Fruit fly (Drosophila melanogaster) whole organism, embryonic: ENCODE data around the gene CG13476.

ENCODE experiments used
- Awh ChIP-seq: fragments of 200-800 bp; sonication (Bioruptor generic); IDR thresholded peaks from 2 replicates; pipeline ENCODE4, ENCODE4 v1.3.6; 2022; ENCODE audit warnings: missing biosample characterization, missing genetic modification characterization
- B-H2 ChIP-seq: fragments of 200-800 bp; sonication (Bioruptor generic); optimal IDR thresholded peaks from 2 replicates; lab custom pipeline; 2018; ENCODE audit warnings: missing biosample characterization, mild to moderate bottlenecking, missing genetic modification characterization
- BtbVII ChIP-seq: fragments of 200-800 bp; sonication (Bioruptor generic); optimal IDR thresholded peaks from 3 replicates; lab custom pipeline; 2017; ENCODE audit warnings: missing biosample characterization, mild to moderate bottlenecking, missing genetic modification characterization
- CG10565 ChIP-seq: fragments of 200-800 bp; sonication (Bioruptor generic); optimal IDR thresholded peaks from 3 replicates; lab custom pipeline; 2016; ENCODE audit warnings: missing biosample characterization, mild to moderate bottlenecking, missing genetic modification characterization
- CG10959 ChIP-seq: fragments of 200-800 bp; sonication (Bioruptor generic); IDR thresholded peaks from 2 replicates; pipeline ENCODE4 v1.3.6; 2022; ENCODE audit warnings: missing biosample characterization, missing genetic modification characterization
- CG13296 ChIP-seq: fragments of 200-800 bp; sonication (Bioruptor generic); optimal IDR thresholded peaks from 3 replicates; lab custom pipeline; 2018; ENCODE audit warnings: missing biosample characterization, mild to moderate bottlenecking, missing genetic modification characterization
- CG14710 ChIP-seq: fragments of 200-800 bp; sonication (Bioruptor generic); optimal IDR thresholded peaks from 3 replicates; lab custom pipeline; 2019; ENCODE audit warnings: missing biosample characterization, mild to moderate bottlenecking, missing genetic modification characterization, moderate library complexity
- CG17612 ChIP-seq: fragments of 200-800 bp; sonication (Bioruptor generic); IDR thresholded peaks from 2 replicates; pipeline ENCODE4 v1.3.6; 2022; ENCODE audit warnings: missing biosample characterization, missing genetic modification characterization
- CG18476 ChIP-seq: fragments of 200-800 bp; sonication (Bioruptor generic); optimal IDR thresholded peaks from 2 replicates; lab custom pipeline; 2016; ENCODE audit warnings: missing biosample characterization, mild to moderate bottlenecking, missing genetic modification characterization
- CG30020 ChIP-seq: fragments of 200-800 bp; optimal IDR thresholded peaks from 2 replicates; lab custom pipeline; 2019; ENCODE audit warnings: missing biosample characterization, mild to moderate bottlenecking, missing genetic modification characterization, moderate library complexity
- CG33557 ChIP-seq: fragments of 200-800 bp; sonication (Bioruptor generic); optimal IDR thresholded peaks from 2 replicates; lab custom pipeline; 2019; ENCODE audit warnings: missing biosample characterization, mild to moderate bottlenecking, missing genetic modification characterization, moderate library complexity
- CG3407 ChIP-seq: fragments of 200-800 bp; sonication (Bioruptor generic); optimal IDR thresholded peaks from 2 replicates; lab custom pipeline; 2018; ENCODE audit warnings: missing biosample characterization, mild to moderate bottlenecking, missing genetic modification characterization
- CG42726 ChIP-seq: fragments of 200-800 bp; sonication (Bioruptor generic); IDR thresholded peaks from 2 replicates; pipeline ENCODE4 v1.3.6; 2022; ENCODE audit warnings: missing biosample characterization, missing genetic modification characterization; ENCODE audit not compliant: partially characterized antibody
- CG4404 ChIP-seq: fragments of 200-800 bp; sonication (Bioruptor generic); IDR thresholded peaks from 2 replicates; pipeline ENCODE4 v1.3.6; 2022; ENCODE audit warnings: missing biosample characterization, missing genetic modification characterization
- CG4854 ChIP-seq: fragments of 200-800 bp; sonication (Bioruptor generic); optimal IDR thresholded peaks from 2 replicates; lab custom pipeline; 2016; ENCODE audit warnings: missing biosample characterization, missing genetic modification characterization, inconsistent platforms
- CG5180 ChIP-seq: fragments of 200-800 bp; sonication (Bioruptor generic); optimal IDR thresholded peaks from 3 replicates; lab custom pipeline; 2017; ENCODE audit warnings: missing biosample characterization, missing genetic modification characterization, mild to moderate bottlenecking, moderate library complexity, missing genetic modification reagents
- CG6765 ChIP-seq: fragments of 200-800 bp; sonication (Bioruptor generic); optimal IDR thresholded peaks from 3 replicates; lab custom pipeline; 2017; ENCODE audit warnings: missing biosample characterization, mild to moderate bottlenecking, missing genetic modification characterization
- CG6791 ChIP-seq: fragments of 200-800 bp; sonication (Bioruptor generic); IDR thresholded peaks from 3 replicates; pipeline ENCODE4 v1.3.6; 2022; ENCODE audit warnings: missing biosample characterization, missing genetic modification characterization; ENCODE audit not compliant: partially characterized antibody
- CG8478 ChIP-seq: fragments of >200 bp; optimal IDR thresholded peaks from 2 replicates; lab custom pipeline; 2018
- CG9817 ChIP-seq: fragments of 200-800 bp; sonication (Bioruptor generic); optimal IDR thresholded peaks from 2 replicates; lab custom pipeline; 2018; ENCODE audit warnings: missing biosample characterization, mild to moderate bottlenecking, missing genetic modification characterization, moderate library complexity
- CTCF ChIP-seq: fragments of 200-800 bp; sonication (Bioruptor generic); optimal IDR thresholded peaks from 2 replicates; lab custom pipeline; 2017; ENCODE audit warnings: missing biosample characterization, mild to moderate bottlenecking, missing genetic modification characterization, moderate library complexity
- D ChIP-seq, 2 experiments: fragments of 200-800 bp in 1 of 2; fragments of >200 bp in 1 of 2; sonication (Bioruptor generic) in 1 of 2; optimal IDR thresholded peaks; 2 replicates in 1 of 2; 3 replicates in 1 of 2; lab custom pipeline; 2017; ENCODE audit warnings: mild to moderate bottlenecking in 1 of 2, missing biosample characterization in 1 of 2, missing genetic modification characterization in 1 of 2, missing genetic modification reagents in 1 of 2
- Fer1 ChIP-seq: fragments of 200-800 bp; sonication (Bioruptor generic); optimal IDR thresholded peaks from 2 replicates; lab custom pipeline; 2017; ENCODE audit warnings: missing biosample characterization, mild to moderate bottlenecking, missing genetic modification characterization
- HLH3B ChIP-seq: fragments of 200-800 bp; sonication (Bioruptor generic); IDR thresholded peaks from 2 replicates; pipeline ENCODE4 v1.3.6; 2022; ENCODE audit warnings: missing biosample characterization, missing genetic modification characterization
- Hand ChIP-seq: fragments of 200-800 bp; sonication (Bioruptor generic); optimal IDR thresholded peaks from 2 replicates; lab custom pipeline; 2017; ENCODE audit warnings: mild to moderate bottlenecking, missing biosample characterization, missing genetic modification reagents, missing genetic modification characterization
- Hmr ChIP-seq: fragments of 200-800 bp; sonication (Bioruptor generic); optimal IDR thresholded peaks from 3 replicates; lab custom pipeline; 2017; ENCODE audit warnings: mild to moderate bottlenecking, missing biosample characterization, missing genetic modification reagents, missing genetic modification characterization
- Lhr ChIP-seq: fragments of 200-800 bp; sonication (Bioruptor generic); optimal IDR thresholded peaks from 3 replicates; lab custom pipeline; 2017; ENCODE audit warnings: mild to moderate bottlenecking, missing biosample characterization, missing genetic modification reagents, missing genetic modification characterization
- Med ChIP-seq: fragments of 200-800 bp; sonication (Bioruptor generic); peaks from one replicate; lab custom pipeline; 2016; ENCODE audit warnings: missing biosample characterization, missing genetic modification characterization, mild to moderate bottlenecking, inconsistent platforms, moderate library complexity
- Oaz ChIP-seq: fragments of 200-800 bp; sonication (Bioruptor generic); IDR thresholded peaks from 2 replicates; pipeline ENCODE4 v1.3.6; 2022; ENCODE audit warnings: missing biosample characterization, missing genetic modification characterization
- Opbp ChIP-seq: fragments of 200-800 bp; sonication (Bioruptor generic); IDR thresholded peaks from 3 replicates; pipeline ENCODE4 v1.3.6; 2022; ENCODE audit warnings: missing biosample characterization, missing genetic modification characterization; ENCODE audit not compliant: partially characterized antibody
- Six4 ChIP-seq: fragments of 200-800 bp; sonication (Bioruptor generic); optimal IDR thresholded peaks from 2 replicates; lab custom pipeline; 2016; ENCODE audit warnings: missing biosample characterization, missing genetic modification characterization
- Spps ChIP-seq: fragments of 200-800 bp; sonication (Bioruptor generic); optimal IDR thresholded peaks from 2 replicates; lab custom pipeline; 2018; ENCODE audit warnings: missing biosample characterization, mild to moderate bottlenecking, missing genetic modification characterization
- Sry-δ ChIP-seq: fragments of 200-800 bp; sonication (Bioruptor generic); optimal IDR thresholded peaks from 2 replicates; lab custom pipeline; 2016; ENCODE audit warnings: missing biosample characterization, missing genetic modification characterization
- ase ChIP-seq: fragments of 200-800 bp; sonication (Bioruptor generic); IDR thresholded peaks from 3 replicates; pipeline ENCODE4 v1.3.6; 2022; ENCODE audit warnings: missing biosample characterization, missing genetic modification characterization
- br ChIP-seq: fragments of >200 bp; optimal IDR thresholded peaks from 2 replicates; lab custom pipeline; 2017
- bsh ChIP-seq, 2 experiments: fragments of 200-800 bp; sonication (Bioruptor generic); optimal IDR thresholded peaks; 2 replicates each; lab custom pipeline; 2017 to 2018; ENCODE audit warnings: mild to moderate bottlenecking in 2 of 2, missing biosample characterization in 2 of 2, missing genetic modification characterization in 2 of 2, moderate library complexity in 1 of 2
- dimm ChIP-seq: fragments of 200-800 bp; sonication (Bioruptor generic); IDR thresholded peaks from 2 replicates; pipeline ENCODE4 v1.3.6; 2022; ENCODE audit warnings: missing biosample characterization, missing genetic modification characterization
- dmrt11E ChIP-seq: fragments of 200-800 bp; sonication (Bioruptor generic); optimal IDR thresholded peaks from 3 replicates; lab custom pipeline; 2018; ENCODE audit warnings: missing biosample characterization, mild to moderate bottlenecking, missing genetic modification characterization, moderate library complexity
- gt ChIP-seq: fragments of 200-800 bp; sonication (Bioruptor generic); IDR thresholded peaks from 2 replicates; pipeline ENCODE4 v1.3.6; 2022; ENCODE audit warnings: missing biosample characterization, missing genetic modification characterization
- ham ChIP-seq: fragments of 200-800 bp; sonication (Bioruptor generic); IDR thresholded peaks from 2 replicates; pipeline ENCODE4 v1.3.6; 2022; ENCODE audit warnings: missing biosample characterization, missing genetic modification characterization
- ind ChIP-seq: fragments of 200-800 bp; sonication (Bioruptor generic); optimal IDR thresholded peaks from 3 replicates; lab custom pipeline; 2016; ENCODE audit warnings: missing biosample characterization, missing genetic modification characterization
- ken ChIP-seq: fragments of 200-800 bp; sonication (Bioruptor generic); IDR thresholded peaks from 3 replicates; pipeline ENCODE4 v1.3.6; 2022; ENCODE audit warnings: missing biosample characterization, missing genetic modification characterization
- klu ChIP-seq: fragments of 200-800 bp; sonication (Bioruptor generic); IDR thresholded peaks from 2 replicates; pipeline ENCODE4 v1.3.6; 2022; ENCODE audit warnings: missing biosample characterization, missing genetic modification characterization
- prd ChIP-seq, 3 experiments: fragments of >200 bp in 2 of 3; fragments of 200-800 bp in 1 of 3; sonication (Bioruptor generic) in 1 of 3; optimal IDR thresholded peaks in 2 of 3; IDR thresholded peaks in 1 of 3; 2 replicates in 2 of 3; 3 replicates in 1 of 3; pipeline versions ENCODE4 v1.3.6 to Lab custom; 2017 to 2022; ENCODE audit warnings: missing biosample characterization in 1 of 3, missing genetic modification characterization in 1 of 3
- repo ChIP-seq: fragments of 200-800 bp; sonication (Bioruptor generic); optimal IDR thresholded peaks from 2 replicates; lab custom pipeline; 2016; ENCODE audit warnings: missing biosample characterization, missing genetic modification characterization
- sc ChIP-seq, 3 experiments: fragments of >200 bp in 2 of 3; fragments of 200-800 bp in 1 of 3; sonication (Bioruptor generic) in 1 of 3; optimal IDR thresholded peaks; 2 replicates in 2 of 3; 3 replicates in 1 of 3; lab custom pipeline; 2017; ENCODE audit warnings: mild to moderate bottlenecking in 1 of 3, missing biosample characterization in 1 of 3, missing genetic modification characterization in 1 of 3, missing genetic modification reagents in 1 of 3
- slbo ChIP-seq: fragments of 200-800 bp; sonication (Bioruptor generic); IDR thresholded peaks from 2 replicates; pipeline ENCODE4 v1.3.6; 2022; ENCODE audit warnings: missing biosample characterization, missing genetic modification characterization
- sug ChIP-seq: fragments of 200-800 bp; optimal IDR thresholded peaks from 2 replicates; lab custom pipeline; 2019; ENCODE audit warnings: missing biosample characterization, mild to moderate bottlenecking, missing genetic modification characterization, moderate library complexity
- wor ChIP-seq: fragments of 200-800 bp; sonication (Bioruptor generic); IDR thresholded peaks from 2 replicates; pipeline ENCODE4 v1.3.6; 2022; ENCODE audit warnings: missing biosample characterization, missing genetic modification characterization
- yki ChIP-seq: fragments of >200 bp; optimal IDR thresholded peaks from 3 replicates; lab custom pipeline; 2018
- zen ChIP-seq: fragments of 200-800 bp; sonication (Bioruptor generic); optimal IDR thresholded peaks from 3 replicates; lab custom pipeline; 2018; ENCODE audit warnings: missing biosample characterization, mild to moderate bottlenecking, missing genetic modification characterization, moderate library complexity

The CG13476 gene

DNA sequence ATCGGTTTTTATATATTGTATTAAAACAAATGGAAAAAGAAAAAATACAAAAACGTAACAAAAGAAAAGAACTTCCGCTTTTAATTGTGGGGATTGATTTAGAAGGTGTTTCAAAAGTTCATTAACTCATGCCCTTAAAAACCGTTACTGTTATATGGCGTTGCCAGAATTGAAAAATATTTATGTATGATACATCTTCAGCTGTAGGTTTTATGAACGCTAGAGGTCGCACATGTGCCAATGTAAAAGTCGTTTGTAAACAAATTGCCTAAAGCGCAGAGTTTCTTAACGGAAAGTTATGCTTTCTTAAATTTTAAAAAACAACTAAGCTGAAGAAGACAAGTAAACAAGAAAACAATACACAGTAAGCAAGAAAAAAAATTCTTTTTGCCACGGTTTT, 33.7 kb upstream of the CG13476 start (continued):
- TF ChIP-seq prd (optimal IDR thresholded peaks at IDR 0.05; lab: Kevin White, UChicago) (no peak), prd (GFP tag; IDR thresholded peaks at IDR 0.05; lab: Robert Waterston, UW) (no peak), ken (GFP tag; lab: Robert Waterston, UW) (no peak), CG4404 (GFP tag; lab: Robert Waterston, UW) (no peak), Spps (tag; lab: Kevin White, UChicago) (no peak), bsh (GFP tag; optimal IDR thresholded peaks at IDR 0.05; lab: Kevin White, UChicago) (no peak), Six4 (GFP tag; lab: Kevin White, UChicago) (no peak), dmrt11E (tag; lab: Kevin White, UChicago) (no peak), CG17612 (GFP tag; lab: Robert Waterston, UW) (no peak), yki (lab: Kevin White, UChicago) (no peak), zen (peak; percentile 21), CG33557 (GFP tag; lab: Kevin White, UChicago) (no peak), Lhr (GFP tag; lab: Kevin White, UChicago) (peak; percentile 81), CG9817 (tag; lab: Kevin White, UChicago) (no peak), Med (GFP tag; lab: Kevin White, UChicago) (peak; percentile 88), Hand (GFP tag; lab: Kevin White, UChicago) (no peak), CG6765 (GFP tag; lab: Kevin White, UChicago) (no peak), CG30020 (tag; lab: Kevin White, UChicago) (no peak), HLH3B (GFP tag; lab: Robert Waterston, UW) (no peak), CG8478 (lab: Kevin White, UChicago) (no peak), CG13296 (no peak), repo (no peak), CG6791 (GFP tag; lab: Robert Waterston, UW) (no peak), gt (GFP tag; lab: Robert Waterston, UW) (no peak), br (lab: Kevin White, UChicago) (no peak), CG5180 (GFP tag; lab: Kevin White, UChicago) (no peak), ase (GFP tag; lab: Robert Waterston, UW) (no peak), B-H2 (peak; percentile 9), Opbp (GFP tag; lab: Robert Waterston, UW) (peak; percentile 34; the same call in 1 of the 3 replicates), CG18476 (no peak), CG3407 (GFP tag; lab: Kevin White, UChicago) (peak; percentile 33), sug (peak; percentile 20), D (optimal IDR thresholded peaks at IDR 0.05; lab: Kevin White, UChicago) (no peak), D (GFP tag; optimal IDR thresholded peaks at IDR 0.05; lab: Kevin White, UChicago) (no peak), Awh (GFP tag; lab: Robert Waterston, UW) (no peak), Sry-δ (GFP tag; lab: Kevin White, UChicago) (peak; percentile 5), ind (GFP tag; lab: Kevin White, UChicago) (no peak), CTCF (GFP tag; lab: Kevin White, UChicago) (peak; percentile 98), slbo (peak; percentile 41; the same call in 1 of the 2 replicates), Hmr (GFP tag; lab: Kevin White, UChicago) (peak; percentile 35), klu (GFP tag; lab: Robert Waterston, UW) (no peak), wor (GFP tag; lab: Robert Waterston, UW) (no peak), CG42726 (no peak), CG14710 (tag; lab: Kevin White, UChicago) (peak; percentile 12), ham (GFP tag; lab: Robert Waterston, UW) (no peak), sc (optimal IDR thresholded peaks at IDR 0.05; lab: Kevin White, UChicago) (no peak), sc (GFP tag; optimal IDR thresholded peaks at IDR 0.05; lab: Kevin White, UChicago) (no peak), CG10959 (GFP tag; lab: Robert Waterston, UW) (no peak), BtbVII (GFP tag; lab: Kevin White, UChicago) (no peak), CG4854 (GFP tag; lab: Kevin White, UChicago) (no peak), CG10565 (no peak), Oaz (GFP tag; lab: Robert Waterston, UW) (no peak), Fer1 (GFP tag; lab: Kevin White, UChicago) (no peak), dimm (GFP tag; lab: Robert Waterston, UW) (no peak)
